Worm (Caenorhabditis elegans): ENCODE results near the gene C04G6.4.

- TF ChIP-seq him-1 (tag; optimal IDR thresholded peaks at IDR 0.05) (no peak), W03F9.2 (tag; optimal IDR thresholded peaks at IDR 0.05) (no peak), dao-5 (tag; optimal IDR thresholded peaks at IDR 0.05) (no peak)
Measured at ce11 chrII:5101701-5102100, 18.5 kb upstream of the C04G6.4 start, which contains the start of the genes idpb-3 and idpb-1.
